Fruit fly (Drosophila melanogaster): Measurements from ENCODE around the gene mge.
A peak's percentile ranks its signal among the peaks of the same experiment; 100 is the strongest.

The mge gene

DNA sequence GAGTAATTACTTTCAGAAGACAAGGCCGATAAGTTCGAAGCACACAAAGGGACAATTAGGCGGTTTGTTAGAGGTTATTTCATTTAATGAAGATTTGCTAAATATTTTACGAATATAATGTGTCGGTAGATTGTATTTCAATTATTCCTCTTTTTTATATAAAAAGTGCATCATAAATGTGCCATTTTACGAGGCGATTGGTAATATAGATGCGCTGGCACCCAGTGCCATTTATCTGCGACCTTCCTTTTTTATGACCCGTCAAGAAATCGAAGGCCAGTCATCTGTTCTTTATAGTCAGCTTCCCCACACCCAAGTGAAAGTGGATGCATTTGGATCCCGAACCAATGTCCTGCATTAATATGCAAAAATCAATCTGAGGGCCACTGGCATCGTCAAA is 17.7 kb upstream of the mge start:
- peak; percentile 59 for TF ChIP-seq Ets65A (GFP tag)
- TF ChIP-seq Med (GFP tag) = peak; percentile 65
- no peak for TF ChIP-seq dm (GFP tag; optimal IDR thresholded peaks at IDR 0.05)

- peak in 1 of 2 experiments; percentile 65 for TF ChIP-seq Pdp1 (GFP tag; optimal IDR thresholded peaks at IDR 0.05)
- no peak for TF ChIP-seq Asciz (GFP tag; optimal IDR thresholded peaks at IDR 0.05)
- TF ChIP-seq cg (GFP tag; optimal IDR thresholded peaks at IDR 0.05) = peak; percentile 0
- TF ChIP-seq CG33557 (GFP tag; optimal IDR thresholded peaks at IDR 0.05) = no peak
- TF ChIP-seq CG3065 (GFP tag; optimal IDR thresholded peaks at IDR 0.05) = no peak
- TF ChIP-seq CG9609 (GFP tag; optimal IDR thresholded peaks at IDR 0.05) = no peak
- peak; percentile 75 for TF ChIP-seq Deaf1 (tag; optimal IDR thresholded peaks at IDR 0.05)
- TF ChIP-seq psq (GFP tag; optimal IDR thresholded peaks at IDR 0.05) = peak; percentile 34
- peak; percentile 16 to 49 for TF ChIP-seq Trl (optimal IDR thresholded peaks at IDR 0.05)
- TF ChIP-seq Trl (GFP tag; optimal IDR thresholded peaks at IDR 0.05) = no peak
These were observed 16.5 kb upstream of the mge start for dm6 chr3L:3926191-3926765.

DNA sequence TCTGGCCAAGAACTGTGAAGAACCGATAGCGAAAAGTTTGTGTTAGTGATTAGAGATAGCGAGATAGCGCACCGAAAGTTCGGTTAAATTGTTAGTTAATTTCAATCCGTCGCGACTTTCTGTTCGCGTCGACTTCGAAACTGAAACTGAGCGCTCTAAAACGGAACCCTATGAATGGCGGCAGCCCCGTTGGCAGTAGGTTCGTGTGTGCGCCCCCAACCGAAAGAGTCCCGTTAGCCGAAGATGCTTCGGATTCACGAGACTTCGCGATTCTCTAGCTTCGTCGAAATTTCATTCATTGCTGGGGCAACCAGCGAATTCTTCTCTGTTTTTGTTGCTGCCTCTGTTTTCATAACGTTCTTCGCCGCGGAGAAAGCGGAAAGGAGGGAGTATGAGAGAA is 15.8 kb upstream of the mge start:
- peak; percentile 41 for TF ChIP-seq lab (GFP tag; optimal IDR thresholded peaks at IDR 0.05)
- peak; percentile 21 for TF ChIP-seq grn (GFP tag; optimal IDR thresholded peaks at IDR 0.05)
- TF ChIP-seq abd-A (tag; optimal IDR thresholded peaks at IDR 0.05) = peak; percentile 29
- peak; percentile 77 for TF ChIP-seq CG13894 (tag; optimal IDR thresholded peaks at IDR 0.05)
- no peak for TF ChIP-seq nom (GFP tag; optimal IDR thresholded peaks at IDR 0.05)
- no peak for TF ChIP-seq HLH3B (GFP tag; IDR thresholded peaks at IDR 0.05)
- TF ChIP-seq sug (tag; optimal IDR thresholded peaks at IDR 0.05) = peak; percentile 83
- no peak for TF ChIP-seq rib (GFP tag; IDR thresholded peaks at IDR 0.05)
- TF ChIP-seq CG10274 (GFP tag; optimal IDR thresholded peaks at IDR 0.05) = no peak
- TF ChIP-seq schlank (tag; optimal IDR thresholded peaks at IDR 0.05) = peak; percentile 17
- TF ChIP-seq Rfx (GFP tag; IDR thresholded peaks at IDR 0.05) = peak; percentile 36; the same call in 1 of the 2 replicates
- no peak for TF ChIP-seq fd102C (GFP tag; optimal IDR thresholded peaks at IDR 0.05)
- peak; percentile 97 for TF ChIP-seq Deaf1 (tag; optimal IDR thresholded peaks at IDR 0.05)
- TF ChIP-seq CG12769 (tag; optimal IDR thresholded peaks at IDR 0.05) = no peak
- peak; percentile 42; the same call in 1 of the 2 replicates for TF ChIP-seq Atf6 (GFP tag; IDR thresholded peaks at IDR 0.05)
- TF ChIP-seq Opbp (GFP tag; IDR thresholded peaks at IDR 0.05; ENCODE audit: partially characterized antibody) = no peak
- TF ChIP-seq dmrt11E (tag; optimal IDR thresholded peaks at IDR 0.05) = no peak
- no peak for TF ChIP-seq CG14710 (tag; optimal IDR thresholded peaks at IDR 0.05)
- TF ChIP-seq wdn (GFP tag; IDR thresholded peaks at IDR 0.05) = no peak
- TF ChIP-seq GATAe (GFP tag; conservative IDR thresholded peaks at IDR 0.05) = 0 out of 2 replicates have a peak, but pooled peaks have one; percentile 22
- TF ChIP-seq cwo (GFP tag; optimal IDR thresholded peaks at IDR 0.05) = peak; percentile 71
- 0 out of 2 replicates have a peak, but pooled peaks have one; percentile 9 for TF ChIP-seq sob (GFP tag; IDR thresholded peaks at IDR 0.05)
- TF ChIP-seq Hmr (GFP tag; optimal IDR thresholded peaks at IDR 0.05) = peak; percentile 54
- TF ChIP-seq Sox100B (GFP tag; optimal IDR thresholded peaks at IDR 0.05) = no peak
- peak; percentile 76 for TF ChIP-seq exex (tag; optimal IDR thresholded peaks at IDR 0.05)
- TF ChIP-seq CG18599 (GFP tag; optimal IDR thresholded peaks at IDR 0.05) = peak; percentile 17
- TF ChIP-seq CG1603 (tag; optimal IDR thresholded peaks at IDR 0.05) = no peak
- peak; percentile 60 for TF ChIP-seq CG34376 (GFP tag; optimal IDR thresholded peaks at IDR 0.05)
- peak; percentile 65 for TF ChIP-seq sd (tag; optimal IDR thresholded peaks at IDR 0.05)
- TF ChIP-seq CkIIα-i1 (GFP tag; IDR thresholded peaks at IDR 0.05) = no peak
- peak; percentile 8 for TF ChIP-seq Fer1 (GFP tag; optimal IDR thresholded peaks at IDR 0.05)
- TF ChIP-seq Adf1 (GFP tag; IDR thresholded peaks at IDR 0.05) = peak; percentile 42; the same call in 1 of the 2 replicates
- TF ChIP-seq Ets97D (GFP tag; optimal IDR thresholded peaks at IDR 0.05) = no peak
- no peak for TF ChIP-seq stwl (tag; optimal IDR thresholded peaks at IDR 0.05)

All from whole organism, embryonic.